Worm (Caenorhabditis elegans): ENCODE results near the gene str-106.

str-106 gene

ce11 chrV:16214505-16214904, 34.1 kb downstream of the str-106 start, which contains the start of gene F11A5.9:
TSS of gene F11A5.9 (plus strand) at chrV:16214890.
- TF ChIP-seq ZK546.5 (tag; optimal IDR thresholded peaks at IDR 0.05) (no peak), egl-27 (tag; optimal IDR thresholded peaks at IDR 0.05) (no peak), nhr-129 (tag; optimal IDR thresholded peaks at IDR 0.05) (no peak)

ce11 chrV:16218522-16218921, 38.1 kb downstream of the str-106 start, which contains the start of gene F11A5.15:
TSS of gene F11A5.15 (minus strand) at chrV:16218622.
- TF ChIP-seq nhr-12 (tag; optimal IDR thresholded peaks at IDR 0.05) (no peak), zag-1 (tag; optimal IDR thresholded peaks at IDR 0.05) (no peak), nhr-21 (tag; optimal IDR thresholded peaks at IDR 0.05) (no peak), egl-27 (tag; optimal IDR thresholded peaks at IDR 0.05) (no peak), unc-39 (tag; optimal IDR thresholded peaks at IDR 0.05) (no peak), gmeb-1 (tag; optimal IDR thresholded peaks at IDR 0.05) (no peak), skn-1 (tag; optimal IDR thresholded peaks at IDR 0.05) (no peak), elt-1 (tag; optimal IDR thresholded peaks at IDR 0.05) (no peak), sma-9 (GFP tag; optimal IDR thresholded peaks at IDR 0.05) (no peak), sma-9 (tag; optimal IDR thresholded peaks at IDR 0.05) (no peak), F13H6.1 (tag; optimal IDR thresholded peaks at IDR 0.05) (no peak), ztf-11 (tag; optimal IDR thresholded peaks at IDR 0.05) (no peak), ama-1 (optimal IDR thresholded peaks at IDR 0.05) (no peak), lin-13 (GFP tag; optimal IDR thresholded peaks at IDR 0.05) (no peak)

- TF ChIP-seq mab-5 (tag; optimal IDR thresholded peaks at IDR 0.05) (no peak), nhr-6 (tag; optimal IDR thresholded peaks at IDR 0.05) (no peak), sma-9 (GFP tag; optimal IDR thresholded peaks at IDR 0.05) (peak; percentile 36), sma-9 (tag; optimal IDR thresholded peaks at IDR 0.05) (no peak), ztf-4 (tag; optimal IDR thresholded peaks at IDR 0.05) (no peak), sma-3 (GFP tag; optimal IDR thresholded peaks at IDR 0.05) (no peak), nhr-21 (tag; optimal IDR thresholded peaks at IDR 0.05) (no peak)
Observed at ce11 chrV:16218972-16219757, 38.7 kb downstream of the str-106 start, which contains the start of gene glc-1. TSS of gene glc-1 (plus strand) at chrV:16219634.

- no peak for TF ChIP-seq elt-3 (tag; optimal IDR thresholded peaks at IDR 0.05)
- no peak for TF ChIP-seq nhr-25 (tag; optimal IDR thresholded peaks at IDR 0.05)
- TF ChIP-seq lsy-2 (tag; optimal IDR thresholded peaks at IDR 0.05): no peak
- no peak for TF ChIP-seq R02D3.7 (tag; optimal IDR thresholded peaks at IDR 0.05)
- TF ChIP-seq crh-2 (tag; optimal IDR thresholded peaks at IDR 0.05): no peak
- TF ChIP-seq peb-1 (tag; optimal IDR thresholded peaks at IDR 0.05): no peak
- TF ChIP-seq mdl-1 (tag; optimal IDR thresholded peaks at IDR 0.05): no peak
- no peak for TF ChIP-seq nhr-6 (tag; optimal IDR thresholded peaks at IDR 0.05)
- TF ChIP-seq ztf-11 (tag; optimal IDR thresholded peaks at IDR 0.05): no peak
- TF ChIP-seq fos-1 (tag; optimal IDR thresholded peaks at IDR 0.05): no peak
- TF ChIP-seq zag-1 (tag; optimal IDR thresholded peaks at IDR 0.05): no peak
- TF ChIP-seq nhr-10 (tag; optimal IDR thresholded peaks at IDR 0.05): no peak
- no peak for TF ChIP-seq nhr-23 (tag; optimal IDR thresholded peaks at IDR 0.05)
- TF ChIP-seq nhr-21 (tag; optimal IDR thresholded peaks at IDR 0.05): no peak
Observed at ce11 chrV:16220020-16220419, 39.6 kb downstream of the str-106 start.

- TF ChIP-seq crh-2 (tag; optimal IDR thresholded peaks at IDR 0.05) (no peak), ceh-82 (tag; optimal IDR thresholded peaks at IDR 0.05) (no peak), nhr-21 (tag; optimal IDR thresholded peaks at IDR 0.05) (no peak), ztf-4 (tag; optimal IDR thresholded peaks at IDR 0.05) (no peak), dmd-4 (tag; optimal IDR thresholded peaks at IDR 0.05) (no peak), skn-1 (tag; optimal IDR thresholded peaks at IDR 0.05) (no peak), mdl-1 (tag; optimal IDR thresholded peaks at IDR 0.05) (no peak), R02D3.7 (tag; optimal IDR thresholded peaks at IDR 0.05) (no peak), unc-62 (GFP tag; optimal IDR thresholded peaks at IDR 0.05) (no peak), C34F6.9 (tag; optimal IDR thresholded peaks at IDR 0.05) (no peak), snpc-4 (tag; optimal IDR thresholded peaks at IDR 0.05) (no peak), nhr-237 (tag; optimal IDR thresholded peaks at IDR 0.05) (no peak)
Observed at ce11 chrV:16224027-16224426, 43.6 kb downstream of the str-106 start, which contains the start of gene stdh-2. TSS of gene stdh-2 (plus strand) at chrV:16224327.

Data from whole organism, L2 larva.